Worm (Caenorhabditis elegans) whole organism, midembryonic: ENCODE results near the gene C33D3.3.

Experiments used
- T22C8.4 ChIP-seq: fragments of 200-800 bp; sonication (Bioruptor generic); IDR thresholded peaks from 2 replicates; pipeline ENCODE4 v1.3.6; 2022; ENCODE audit warnings: missing genetic modification characterization, missing compliant biosample characterization
- flt-1 ChIP-seq: fragments of 200-800 bp; sonication (Bioruptor generic); IDR thresholded peaks from 2 replicates; pipeline ENCODE4 v1.3.6; 2022; ENCODE audit warnings: missing genetic modification characterization, missing compliant biosample characterization
- klf-2 ChIP-seq: fragments of 200-800 bp; sonication (Bioruptor generic); conservative IDR thresholded peaks from 2 replicates; pipeline ENCODE4 v1.3.6; 2022; ENCODE audit warnings: missing genetic modification reagents, missing genetic modification characterization, missing compliant biosample characterization
- med-1 ChIP-seq: sonication (generic microtip); optimal IDR thresholded peaks from 2 replicates; lab custom pipeline; 2017; ENCODE audit warnings: missing genetic modification characterization, mild to moderate bottlenecking, missing compliant biosample characterization, antibody characterized with exemption, missing genetic modification reagents; ENCODE audit not compliant: insufficient read depth
- ref-1 ChIP-seq: fragments of 200-800 bp; sonication (Bioruptor generic); conservative IDR thresholded peaks from 2 replicates; pipeline ENCODE4 v1.3.6; 2022; ENCODE audit warnings: missing genetic modification reagents, missing genetic modification characterization, missing compliant biosample characterization
- tab-1 ChIP-seq: fragments of 200-800 bp; sonication (Bioruptor generic); IDR thresholded peaks from 2 replicates; pipeline ENCODE4 v1.3.6; 2022; ENCODE audit warnings: missing genetic modification characterization, missing compliant biosample characterization
- ztf-23 ChIP-seq: fragments of 200-800 bp; sonication (Bioruptor generic); IDR thresholded peaks from 2 replicates; pipeline ENCODE4 v1.3.6; 2022; ENCODE audit warnings: missing genetic modification reagents, missing genetic modification characterization, missing compliant biosample characterization
- ztf-29 ChIP-seq: fragments of 200-800 bp; sonication (Bioruptor generic); IDR thresholded peaks from 2 replicates; pipeline ENCODE4 v1.3.6; 2022; ENCODE audit warnings: missing genetic modification reagents, missing genetic modification characterization, missing compliant biosample characterization

DNA sequence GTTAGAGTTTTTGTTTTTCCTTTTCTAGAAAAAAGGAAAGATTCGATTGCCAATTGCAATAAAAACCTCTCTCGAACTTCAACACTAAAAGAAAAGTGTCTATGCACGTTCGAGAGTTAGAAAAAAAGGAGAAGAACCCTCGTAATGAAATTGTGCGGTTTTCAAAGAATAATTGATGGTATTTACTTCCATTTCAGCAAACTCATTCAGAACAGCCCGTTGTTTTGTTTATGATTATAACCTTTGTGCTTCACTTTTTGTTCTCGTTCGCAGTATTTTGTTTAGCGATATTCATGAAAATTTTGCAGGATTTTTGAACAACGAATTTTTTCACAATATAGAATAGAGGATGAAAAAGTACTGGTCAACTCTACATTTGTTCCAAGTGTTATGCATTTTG, 31.2 kb upstream of the C33D3.3 start, which contains the start of gene lgc-41:
- TF ChIP-seq med-1 (no peak), tab-1 (GFP tag; lab: Robert Waterston, UW) (no peak), ref-1 (GFP tag; lab: Robert Waterston, UW) (no peak), ztf-23 (no peak), klf-2 (GFP tag; lab: Robert Waterston, UW) (no peak), T22C8.4 (GFP tag; lab: Robert Waterston, UW) (no peak), flt-1 (GFP tag; lab: Robert Waterston, UW) (no peak), ztf-29 (GFP tag; lab: Robert Waterston, UW) (no peak)
